Worm (Caenorhabditis elegans) whole organism, L1 larva: Measurements from ENCODE around the gene srw-62.

ENCODE experiments used
- C34B4.2 ChIP-seq: sonication (generic microtip); optimal IDR thresholded peaks from 2 replicates; lab custom pipeline; 2017; ENCODE audit warnings: mild to moderate bottlenecking, missing genetic modification characterization, missing compliant biosample characterization
- F16B12.6 ChIP-seq: fragments of 150-350 bp; optimal IDR thresholded peaks from 2 replicates; lab custom pipeline; 2014; ENCODE audit warnings: missing biosample characterization, missing genetic modification characterization
- Y116A8C.19 ChIP-seq: sonication (generic microtip); optimal IDR thresholded peaks from 2 replicates; lab custom pipeline; 2016; ENCODE audit warnings: missing compliant biosample characterization, missing genetic modification characterization, borderline replicate concordance
- alr-1 ChIP-seq: fragments of 200-800 bp; sonication (Bioruptor generic); optimal IDR thresholded peaks from 2 replicates; lab custom pipeline; 2018; ENCODE audit warnings: borderline replicate concordance, mild to moderate bottlenecking, missing genetic modification characterization, missing compliant biosample characterization
- aly-2 ChIP-seq: fragments of 150-350 bp; optimal IDR thresholded peaks from 2 replicates; lab custom pipeline; 2014; ENCODE audit warnings: missing biosample characterization, missing genetic modification characterization
- blmp-1 ChIP-seq: fragments of 150-350 bp; optimal IDR thresholded peaks from 2 replicates; lab custom pipeline; 2014; ENCODE audit warnings: missing biosample characterization, missing genetic modification characterization
- ceh-82 ChIP-seq, 3 experiments: fragments of 150-350 bp in 1 of 3; sonication (generic microtip) in 2 of 3; optimal IDR thresholded peaks; 2 replicates each; lab custom pipeline; 2014 to 2017; ENCODE audit warnings: missing biosample characterization in 3 of 3, missing genetic modification characterization in 3 of 3
- ceh-88 ChIP-seq: fragments of 200-800 bp; sonication (Bioruptor generic); IDR thresholded peaks from 2 replicates; pipeline ENCODE4 v1.3.6; 2022; ENCODE audit warnings: missing genetic modification characterization, missing compliant biosample characterization
- ceh-90 ChIP-seq: sonication (generic microtip); optimal IDR thresholded peaks from 2 replicates; lab custom pipeline; 2016; ENCODE audit warnings: missing genetic modification characterization, missing compliant biosample characterization
- ces-1 ChIP-seq: fragments of 150-350 bp; optimal IDR thresholded peaks from 2 replicates; lab custom pipeline; 2014; ENCODE audit warnings: missing biosample characterization, missing genetic modification reagents, missing genetic modification characterization
- dpl-1 ChIP-seq, 3 experiments: fragments of 150-350 bp in 2 of 3; sonication (generic microtip) in 1 of 3; optimal IDR thresholded peaks; 2 replicates each; lab custom pipeline; 2014 to 2017; ENCODE audit warnings: missing biosample characterization in 3 of 3, missing genetic modification characterization in 3 of 3, missing genetic modification reagents in 3 of 3
- efl-1 ChIP-seq, 4 experiments: fragments of 150-350 bp; optimal IDR thresholded peaks in 3 of 4; peaks in 1 of 4; 1 replicate in 1 of 4; 2 replicates in 3 of 4; lab custom pipeline; 2014; ENCODE audit warnings: missing biosample characterization in 2 of 4, missing genetic modification characterization in 2 of 4, missing genetic modification reagents in 2 of 4
- efl-3 ChIP-seq: fragments of 200-800 bp; sonication (Bioruptor generic); optimal IDR thresholded peaks from 2 replicates; lab custom pipeline; 2018; ENCODE audit warnings: mild to moderate bottlenecking, missing genetic modification characterization, missing compliant biosample characterization
- egl-27 ChIP-seq, 2 experiments: fragments of 150-350 bp in 1 of 2; sonication (generic microtip); optimal IDR thresholded peaks; 3 replicates each; lab custom pipeline; 2017 to 2018; ENCODE audit warnings: missing biosample characterization in 2 of 2, missing genetic modification characterization in 2 of 2, missing genetic modification reagents in 2 of 2
- elt-3 ChIP-seq, 6 experiments: fragments of 150-350 bp in 1 of 6; sonication (generic microtip); optimal IDR thresholded peaks; 2 replicates each; lab custom pipeline; 2017 to 2018; ENCODE audit warnings: missing biosample characterization in 6 of 6, missing genetic modification characterization in 6 of 6, inconsistent platforms in 1 of 6
- fkh-4 ChIP-seq: sonication (generic microtip); optimal IDR thresholded peaks from 2 replicates; lab custom pipeline; 2016; ENCODE audit warnings: missing compliant biosample characterization, missing genetic modification characterization, borderline replicate concordance
- fos-1 ChIP-seq: fragments of 150-350 bp; optimal IDR thresholded peaks from 2 replicates; lab custom pipeline; 2014; ENCODE audit warnings: missing biosample characterization, missing genetic modification characterization
- hlh-4 ChIP-seq: sonication (generic microtip); optimal IDR thresholded peaks from 2 replicates; lab custom pipeline; 2016; ENCODE audit warnings: mild to moderate bottlenecking, missing genetic modification characterization, missing compliant biosample characterization
- hpl-2 ChIP-seq: fragments of 150-350 bp; optimal IDR thresholded peaks from 2 replicates; lab custom pipeline; 2014; ENCODE audit warnings: missing biosample characterization, missing genetic modification reagents, missing genetic modification characterization
- irx-1 ChIP-seq: sonication (generic microtip); optimal IDR thresholded peaks from 2 replicates; lab custom pipeline; 2016; ENCODE audit warnings: missing genetic modification characterization, missing compliant biosample characterization
- isw-1 ChIP-seq: fragments of 200-800 bp; sonication (Bioruptor generic); IDR thresholded peaks from 2 replicates; pipeline ENCODE4 v1.3.6; 2022; ENCODE audit warnings: missing genetic modification characterization, missing compliant biosample characterization
- jun-1 ChIP-seq: fragments of 150-350 bp; optimal IDR thresholded peaks from 2 replicates; lab custom pipeline; 2014; ENCODE audit warnings: missing biosample characterization, missing genetic modification reagents, missing genetic modification characterization
- lin-13 ChIP-seq: fragments of 150-350 bp; optimal IDR thresholded peaks from 2 replicates; lab custom pipeline; 2014; ENCODE audit warnings: missing biosample characterization, missing genetic modification reagents, missing genetic modification characterization
- lin-14 ChIP-seq: fragments of 200-800 bp; sonication (Bioruptor generic); optimal IDR thresholded peaks from 2 replicates; lab custom pipeline; 2018; ENCODE audit warnings: mild to moderate bottlenecking, missing genetic modification characterization, moderate library complexity, missing compliant biosample characterization
- lin-35 ChIP-seq, 2 experiments: fragments of 150-350 bp; optimal IDR thresholded peaks; 2 replicates each; lab custom pipeline; 2014; ENCODE audit warnings: missing biosample characterization in 2 of 2, missing genetic modification characterization in 2 of 2, missing genetic modification reagents in 2 of 2
- lir-3 ChIP-seq: sonication (generic microtip); optimal IDR thresholded peaks from 2 replicates; lab custom pipeline; 2016; ENCODE audit warnings: mild to moderate bottlenecking, missing genetic modification characterization, moderate library complexity, missing compliant biosample characterization; ENCODE audit not compliant: poor library complexity
- lsy-2 ChIP-seq, 2 experiments: fragments of 150-350 bp; optimal IDR thresholded peaks; 2 replicates each; lab custom pipeline; 2014; ENCODE audit warnings: missing biosample characterization in 2 of 2, missing genetic modification characterization in 2 of 2
- nhr-19 ChIP-seq: fragments of 200-800 bp; sonication (Bioruptor generic); conservative IDR thresholded peaks from 2 replicates; pipeline ENCODE4 v1.3.6; 2022; ENCODE audit warnings: missing genetic modification characterization, missing compliant biosample characterization
- nhr-20 ChIP-seq: sonication (generic microtip); optimal IDR thresholded peaks from 2 replicates; lab custom pipeline; 2016; ENCODE audit warnings: mild to moderate bottlenecking, missing genetic modification characterization, missing compliant biosample characterization
- nhr-47 ChIP-seq: sonication (generic microtip); optimal IDR thresholded peaks from 2 replicates; lab custom pipeline; 2016; ENCODE audit warnings: mild to moderate bottlenecking, missing genetic modification characterization, moderate library complexity, missing compliant biosample characterization
- nhr-71 ChIP-seq: sonication (generic microtip); optimal IDR thresholded peaks from 2 replicates; lab custom pipeline; 2016; ENCODE audit warnings: mild to moderate bottlenecking, missing genetic modification characterization, moderate library complexity, missing compliant biosample characterization
- nhr-77 ChIP-seq: fragments of 150-350 bp; optimal IDR thresholded peaks from 2 replicates; lab custom pipeline; 2014; ENCODE audit warnings: missing biosample characterization, missing genetic modification characterization
- nhr-85 ChIP-seq: sonication (generic microtip); peaks from one replicate; lab custom pipeline; 2016; ENCODE audit warnings: missing genetic modification characterization, inconsistent platforms, missing compliant biosample characterization
- nhr-90 ChIP-seq: sonication (generic microtip); optimal IDR thresholded peaks from 2 replicates; lab custom pipeline; 2016; ENCODE audit warnings: mild to moderate bottlenecking, missing genetic modification characterization, missing compliant biosample characterization; ENCODE audit not compliant: poor library complexity
- pag-3 ChIP-seq: sonication (generic microtip); optimal IDR thresholded peaks from 2 replicates; lab custom pipeline; 2017; ENCODE audit warnings: missing genetic modification characterization, mild to moderate bottlenecking, missing compliant biosample characterization, antibody characterized with exemption, borderline replicate concordance; ENCODE audit not compliant: insufficient read depth
- pax-3 ChIP-seq: fragments of 200-800 bp; sonication (Bioruptor generic); optimal IDR thresholded peaks from 2 replicates; lab custom pipeline; 2018; ENCODE audit warnings: mild to moderate bottlenecking, missing genetic modification characterization, moderate library complexity, missing compliant biosample characterization
- pqm-1 ChIP-seq: sonication (generic microtip); optimal IDR thresholded peaks from 3 replicates; lab custom pipeline; 2017; ENCODE audit warnings: missing biosample characterization, missing genetic modification characterization
- rnt-1 ChIP-seq: sonication (generic microtip); optimal IDR thresholded peaks from 2 replicates; lab custom pipeline; 2016; ENCODE audit warnings: mild to moderate bottlenecking, missing genetic modification characterization, moderate library complexity, missing compliant biosample characterization
- skn-1 ChIP-seq: fragments of 150-350 bp; optimal IDR thresholded peaks from 2 replicates; lab custom pipeline; 2014; ENCODE audit warnings: missing biosample characterization, missing genetic modification characterization
- sox-4 ChIP-seq: sonication (generic microtip); optimal IDR thresholded peaks from 2 replicates; lab custom pipeline; 2016; ENCODE audit warnings: missing genetic modification characterization, missing compliant biosample characterization
- sptf-1 ChIP-seq: fragments of 150-350 bp; optimal IDR thresholded peaks from 2 replicates; lab custom pipeline; 2014; ENCODE audit warnings: missing biosample characterization, missing genetic modification characterization
- sup-37 ChIP-seq: fragments of 200-800 bp; sonication (Bioruptor generic); optimal IDR thresholded peaks from 2 replicates; lab custom pipeline; 2018; ENCODE audit warnings: mild to moderate bottlenecking, missing genetic modification characterization, missing compliant biosample characterization
- swsn-7 ChIP-seq: sonication (generic microtip); optimal IDR thresholded peaks from 2 replicates; lab custom pipeline; 2016; ENCODE audit warnings: missing genetic modification characterization, missing compliant biosample characterization
- tbx-2 ChIP-seq: sonication (generic microtip); optimal IDR thresholded peaks from 2 replicates; lab custom pipeline; 2016; ENCODE audit warnings: missing genetic modification characterization, missing compliant biosample characterization
- tlp-1 ChIP-seq: fragments of 150-350 bp; optimal IDR thresholded peaks from 2 replicates; lab custom pipeline; 2014; ENCODE audit warnings: missing biosample characterization, missing genetic modification characterization
- unc-30 ChIP-seq: sonication (generic microtip); optimal IDR thresholded peaks from 2 replicates; lab custom pipeline; 2017; ENCODE audit warnings: missing biosample characterization, missing genetic modification characterization
- unc-62 ChIP-seq: fragments of 150-350 bp; optimal IDR thresholded peaks from 2 replicates; lab custom pipeline; 2014; ENCODE audit warnings: missing biosample characterization, missing genetic modification reagents, missing genetic modification characterization
- zip-4 ChIP-seq: fragments of 200-800 bp; sonication (Bioruptor generic); optimal IDR thresholded peaks from 2 replicates; lab custom pipeline; 2018; ENCODE audit warnings: mild to moderate bottlenecking, missing genetic modification characterization, moderate library complexity, missing compliant biosample characterization

srw-62 gene

ce11 chrII:7789605-7790004, 35.6 kb upstream of the srw-62 start:
- no peak for TF ChIP-seq hlh-4 (tag; lab: Kevin White, UChicago)
- TF ChIP-seq pag-3 (tag; lab: Kevin White, UChicago): no peak
- TF ChIP-seq nhr-20 (tag; lab: Kevin White, UChicago): no peak
- TF ChIP-seq elt-3 (tag; optimal IDR thresholded peaks at IDR 0.05; lab: Kevin White, UChicago): peak in 1 of 6 experiments; percentile 63
- TF ChIP-seq skn-1: no peak
- TF ChIP-seq pqm-1: no peak
- TF ChIP-seq lin-14: peak; percentile 31
- TF ChIP-seq ceh-90: no peak
- no peak for TF ChIP-seq F16B12.6 (tag; lab: Kevin White, UChicago)
- no peak for TF ChIP-seq sox-4 (tag; lab: Kevin White, UChicago)
- no peak for TF ChIP-seq Y116A8C.19 (tag; lab: Kevin White, UChicago)
- TF ChIP-seq nhr-77 (tag; lab: Kevin White, UChicago): no peak
- TF ChIP-seq pax-3 (tag; lab: Kevin White, UChicago): no peak
- no peak for TF ChIP-seq dpl-1 (GFP tag; optimal IDR thresholded peaks at IDR 0.05; lab: Kevin White, UChicago)
- no peak for TF ChIP-seq ceh-82 (tag; optimal IDR thresholded peaks at IDR 0.05; lab: Kevin White, UChicago)
- peak; percentile 75 for TF ChIP-seq nhr-85 (tag; lab: Kevin White, UChicago)
- no peak for TF ChIP-seq ces-1
- TF ChIP-seq lin-13: no peak
- TF ChIP-seq tlp-1 (tag; lab: Kevin White, UChicago): no peak
- no peak for TF ChIP-seq sptf-1 (tag; lab: Kevin White, UChicago)
- no peak for TF ChIP-seq alr-1 (tag; lab: Kevin White, UChicago)
- peak; percentile 14 for TF ChIP-seq nhr-71 (tag; lab: Kevin White, UChicago)
- no peak for TF ChIP-seq ceh-88

- peak; percentile 41 for TF ChIP-seq nhr-47 (tag; lab: Kevin White, UChicago)
- TF ChIP-seq rnt-1: no peak
- peak; percentile 19; the same call in 1 of the 2 replicates for TF ChIP-seq nhr-19 (GFP tag; lab: Robert Waterston, UW)
- TF ChIP-seq irx-1 (tag; lab: Kevin White, UChicago): no peak
- peak; percentile 39 for TF ChIP-seq nhr-20 (tag; lab: Kevin White, UChicago)
- TF ChIP-seq aly-2 (tag; lab: Kevin White, UChicago): no peak
- no peak for TF ChIP-seq fos-1 (tag; lab: Kevin White, UChicago)
- no peak for TF ChIP-seq tbx-2 (tag; lab: Kevin White, UChicago)
- peak; percentile 83 for TF ChIP-seq blmp-1 (tag; lab: Kevin White, UChicago)
- no peak for TF ChIP-seq lin-13
- no peak for TF ChIP-seq skn-1
- peak in 1 of 2 experiments; percentile 23 for TF ChIP-seq lin-35 (GFP tag; optimal IDR thresholded peaks at IDR 0.05; lab: Kevin White, UChicago)
- peak; percentile 9 for TF ChIP-seq swsn-7 (tag; lab: Kevin White, UChicago)
- TF ChIP-seq nhr-90 (tag; lab: Kevin White, UChicago): peak; percentile 32
- TF ChIP-seq nhr-77 (tag; lab: Kevin White, UChicago): no peak
- TF ChIP-seq alr-1 (tag; lab: Kevin White, UChicago): no peak
- no peak for TF ChIP-seq C34B4.2
- no peak for TF ChIP-seq dpl-1 (GFP tag; optimal IDR thresholded peaks at IDR 0.05; lab: Kevin White, UChicago)
- no peak for TF ChIP-seq hlh-4 (tag; lab: Kevin White, UChicago)
- TF ChIP-seq hpl-2 (GFP tag; lab: Kevin White, UChicago): no peak
- no peak for TF ChIP-seq isw-1 (GFP tag; lab: Robert Waterston, UW)
- no peak for TF ChIP-seq pag-3 (tag; lab: Kevin White, UChicago)
- no peak for TF ChIP-seq lir-3
- TF ChIP-seq unc-62 (GFP tag; lab: Kevin White, UChicago): no peak
- TF ChIP-seq unc-30: no peak
- no peak for TF ChIP-seq jun-1 (tag; lab: Kevin White, UChicago)
- no peak for TF ChIP-seq Y116A8C.19 (tag; lab: Kevin White, UChicago)
- TF ChIP-seq fkh-4 (tag; lab: Kevin White, UChicago): no peak
- TF ChIP-seq efl-3 (GFP tag; lab: Kevin White, UChicago): no peak
- no peak for TF ChIP-seq sup-37 (GFP tag; lab: Kevin White, UChicago)
- TF ChIP-seq efl-1 (optimal IDR thresholded peaks at IDR 0.05; lab: Kevin White, UChicago): no peak
- peak in 1 of 2 experiments; percentile 47 for TF ChIP-seq efl-1 (GFP tag; optimal IDR thresholded peaks at IDR 0.05 in 1 of 2; lab: Kevin White, UChicago)
- no peak for TF ChIP-seq F16B12.6 (tag; lab: Kevin White, UChicago)
- TF ChIP-seq zip-4 (GFP tag; lab: Kevin White, UChicago): no peak
- no peak for TF ChIP-seq egl-27 (tag; optimal IDR thresholded peaks at IDR 0.05; lab: Kevin White, UChicago)
- TF ChIP-seq lsy-2 (tag; optimal IDR thresholded peaks at IDR 0.05; lab: Kevin White, UChicago): peak in 1 of 2 experiments; percentile 18
- TF ChIP-seq ceh-82 (tag; optimal IDR thresholded peaks at IDR 0.05; lab: Kevin White, UChicago): no peak
Measured at ce11 chrII:7790324-7790898, 34.8 kb upstream of the srw-62 start, which contains the start of gene srlf-1. TSS of gene srlf-1 (plus strand) at chrII:7790591.
